Worm (Caenorhabditis elegans): ENCODE results near the gene C01G12.3.
A peak's percentile ranks its signal among the peaks of the same experiment; 100 is the strongest.

The C01G12.3 gene

ce11 chrII:14582206-14582605 lies at the start of gene C01G12.3:
Gene C01G12.3, minus strand, starts transcription at chrII:14582306.
- TF ChIP-seq daf-19 (GFP tag; conservative IDR thresholded peaks at IDR 0.05), result no peak
- no peak for TF ChIP-seq nhr-111 (GFP tag; optimal IDR thresholded peaks at IDR 0.05)
- TF ChIP-seq aha-1 (tag), result no peak
- TF ChIP-seq pqm-1 (tag; optimal IDR thresholded peaks at IDR 0.05), result no peak
- TF ChIP-seq set-16 (GFP tag; IDR thresholded peaks at IDR 0.05), result no peak
- TF ChIP-seq vab-7 (GFP tag; IDR thresholded peaks at IDR 0.05), result no peak
- TF ChIP-seq unc-62 (GFP tag; optimal IDR thresholded peaks at IDR 0.05 in 1 of 2), result peak in 1 of 2 experiments; percentile 11
- no peak for TF ChIP-seq unc-62 (tag; optimal IDR thresholded peaks at IDR 0.05)
- no peak for TF ChIP-seq ceh-20 (GFP tag; IDR thresholded peaks at IDR 0.05)

ce11 chrII:14627330-14627729 lies 45.2 kb upstream of the C01G12.3 start, which contains the start of gene tag-297:
Gene tag-297, plus strand, starts transcription at chrII:14627630.
- TF ChIP-seq madf-5 (GFP tag; IDR thresholded peaks at IDR 0.05) (no peak), unc-130 (GFP tag; optimal IDR thresholded peaks at IDR 0.05) (no peak), nhr-25 (tag; optimal IDR thresholded peaks at IDR 0.05; ENCODE audit: borderline replicate concordance, insufficient read depth) (no peak), fkh-10 (GFP tag; optimal IDR thresholded peaks at IDR 0.05) (no peak), skn-1 (tag; optimal IDR thresholded peaks at IDR 0.05) (no peak), nhr-11 (tag; optimal IDR thresholded peaks at IDR 0.05) (no peak), Y105C5A.15 (GFP tag; IDR thresholded peaks at IDR 0.05) (no peak), hmg-1.1 (GFP tag; IDR thresholded peaks at IDR 0.05) (no peak)

- TF ChIP-seq nhr-102 (tag; optimal IDR thresholded peaks at IDR 0.05) (no peak), ama-1 (optimal IDR thresholded peaks at IDR 0.05) (no peak), hlh-11 (tag; optimal IDR thresholded peaks at IDR 0.05) (peak; percentile 4), pqm-1 (tag; optimal IDR thresholded peaks at IDR 0.05) (no peak), zip-2 (tag; optimal IDR thresholded peaks at IDR 0.05) (no peak), F26F4.8 (GFP tag; conservative IDR thresholded peaks at IDR 0.05) (no peak)
Measured at ce11 chrII:14626883-14627282, 44.8 kb upstream of the C01G12.3 start.

- TF ChIP-seq madf-5 (GFP tag; IDR thresholded peaks at IDR 0.05) (no peak), dpl-1 (GFP tag; optimal IDR thresholded peaks at IDR 0.05) (no peak), ama-1 (optimal IDR thresholded peaks at IDR 0.05) (no peak), ceh-62 (tag; optimal IDR thresholded peaks at IDR 0.05) (no peak), pqm-1 (tag; optimal IDR thresholded peaks at IDR 0.05) (no peak), lim-7 (GFP tag; IDR thresholded peaks at IDR 0.05) (no peak), zip-2 (tag; optimal IDR thresholded peaks at IDR 0.05) (no peak), snpc-4 (tag; optimal IDR thresholded peaks at IDR 0.05) (no peak), ceh-28 (tag; optimal IDR thresholded peaks at IDR 0.05) (no peak), ztf-7 (tag; optimal IDR thresholded peaks at IDR 0.05) (no peak), saeg-2 (GFP tag; IDR thresholded peaks at IDR 0.05) (no peak), arid-1 (GFP tag; conservative IDR thresholded peaks at IDR 0.05) (no peak), nhr-76 (tag; optimal IDR thresholded peaks at IDR 0.05) (no peak), nhr-41 (GFP tag; IDR thresholded peaks at IDR 0.05) (no peak)
Measured at ce11 chrII:14622758-14623157, 40.7 kb upstream of the C01G12.3 start, which contains the start of gene mltn-10. Gene mltn-10, plus strand, starts transcription at chrII:14623058.

- no peak for TF ChIP-seq nhr-11 (tag; optimal IDR thresholded peaks at IDR 0.05)
- no peak for TF ChIP-seq F26F4.8 (GFP tag; conservative IDR thresholded peaks at IDR 0.05)
- peak; percentile 94 for TF ChIP-seq aha-1 (tag)
- TF ChIP-seq jun-1 (tag; optimal IDR thresholded peaks at IDR 0.05), result no peak
- TF ChIP-seq saeg-2 (GFP tag; IDR thresholded peaks at IDR 0.05), result no peak
- no peak for TF ChIP-seq F44E2.7 (GFP tag; IDR thresholded peaks at IDR 0.05)
- no peak for TF ChIP-seq dpl-1 (GFP tag; optimal IDR thresholded peaks at IDR 0.05)
- TF ChIP-seq ZK337.2 (GFP tag; IDR thresholded peaks at IDR 0.05), result no peak
Measured at ce11 chrII:14620730-14621129, 38.6 kb upstream of the C01G12.3 start.
